Worm (Caenorhabditis elegans) whole organism, L2 larva: Measurements from ENCODE around the gene srv-5.

Source experiments
- Y55F3AM.14 ChIP-seq: fragments of 200-800 bp; sonication (Bioruptor generic); optimal IDR thresholded peaks from 2 replicates; lab custom pipeline; 2018; ENCODE audit warnings: mild to moderate bottlenecking, missing genetic modification characterization, missing compliant biosample characterization
- ZK546.5 ChIP-seq: sonication (generic microtip); optimal IDR thresholded peaks from 2 replicates; lab custom pipeline; 2017; ENCODE audit warnings: missing biosample characterization, missing genetic modification characterization
- alr-1 ChIP-seq: fragments of 150-350 bp; optimal IDR thresholded peaks from 2 replicates; lab custom pipeline; 2014; ENCODE audit warnings: missing biosample characterization, missing genetic modification characterization
- blmp-1 ChIP-seq: sonication (generic microtip); optimal IDR thresholded peaks from 2 replicates; lab custom pipeline; 2017; ENCODE audit warnings: missing genetic modification characterization, mild to moderate bottlenecking, missing compliant biosample characterization, antibody characterized with exemption, moderate library complexity; ENCODE audit not compliant: insufficient read depth
- ceh-16 ChIP-seq: fragments of 150-350 bp; optimal IDR thresholded peaks from 2 replicates; lab custom pipeline; 2014; ENCODE audit warnings: missing biosample characterization, missing genetic modification characterization
- ceh-82 ChIP-seq: fragments of 150-350 bp; optimal IDR thresholded peaks from 2 replicates; lab custom pipeline; 2014; ENCODE audit warnings: missing biosample characterization, missing genetic modification characterization
- crh-2 ChIP-seq: sonication (generic microtip); optimal IDR thresholded peaks from 2 replicates; lab custom pipeline; 2017; ENCODE audit warnings: missing biosample characterization, missing genetic modification characterization
- dmd-4 ChIP-seq: sonication (generic microtip); optimal IDR thresholded peaks from 2 replicates; lab custom pipeline; 2017; ENCODE audit warnings: missing biosample characterization, missing genetic modification characterization
- egl-27 ChIP-seq: sonication (generic microtip); optimal IDR thresholded peaks from 3 replicates; lab custom pipeline; 2017; ENCODE audit warnings: missing biosample characterization, missing genetic modification reagents, missing genetic modification characterization
- elt-1 ChIP-seq: fragments of 150-350 bp; optimal IDR thresholded peaks from 2 replicates; lab custom pipeline; 2014; ENCODE audit warnings: missing biosample characterization, missing genetic modification characterization
- fos-1 ChIP-seq: fragments of 150-350 bp; optimal IDR thresholded peaks from 2 replicates; lab custom pipeline; 2014; ENCODE audit warnings: missing biosample characterization, missing genetic modification characterization
- gmeb-1 ChIP-seq: fragments of 150-350 bp; optimal IDR thresholded peaks from 2 replicates; lab custom pipeline; 2014; ENCODE audit warnings: missing biosample characterization, missing genetic modification characterization
- lin-11 ChIP-seq: fragments of 150-350 bp; sonication (generic microtip); optimal IDR thresholded peaks from 2 replicates; lab custom pipeline; 2014; ENCODE audit warnings: missing biosample characterization, missing genetic modification characterization, inconsistent platforms, mixed read lengths
- lin-13 ChIP-seq: fragments of 150-350 bp; optimal IDR thresholded peaks from 2 replicates; lab custom pipeline; 2014; ENCODE audit warnings: missing biosample characterization, missing genetic modification reagents, missing genetic modification characterization
- lin-39 ChIP-seq: fragments of 150-350 bp; optimal IDR thresholded peaks from 2 replicates; lab custom pipeline; 2014; ENCODE audit warnings: missing biosample characterization, missing genetic modification reagents, missing genetic modification characterization
- mbf-1 ChIP-seq: sonication (generic microtip); optimal IDR thresholded peaks from 2 replicates; lab custom pipeline; 2017; ENCODE audit warnings: missing biosample characterization, missing genetic modification characterization
- mdl-1 ChIP-seq, 2 experiments: fragments of 150-350 bp in 1 of 2; sonication (generic microtip) in 1 of 2; optimal IDR thresholded peaks; 2 replicates each; lab custom pipeline; 2017; ENCODE audit warnings: missing biosample characterization in 2 of 2, missing genetic modification characterization in 2 of 2
- nhr-10 ChIP-seq: sonication (generic microtip); optimal IDR thresholded peaks from 2 replicates; lab custom pipeline; 2017; ENCODE audit warnings: missing biosample characterization, missing genetic modification characterization
- nhr-129 ChIP-seq: fragments of 150-350 bp; optimal IDR thresholded peaks from 2 replicates; lab custom pipeline; 2014; ENCODE audit warnings: missing biosample characterization, missing genetic modification characterization
- nhr-21 ChIP-seq: fragments of 150-350 bp; optimal IDR thresholded peaks from 2 replicates; lab custom pipeline; 2014; ENCODE audit warnings: missing biosample characterization, missing genetic modification characterization
- nhr-23 ChIP-seq: fragments of 150-350 bp; optimal IDR thresholded peaks from 2 replicates; lab custom pipeline; 2014; ENCODE audit warnings: missing biosample characterization, missing genetic modification reagents, missing genetic modification characterization
- nhr-237 ChIP-seq: fragments of 150-350 bp; optimal IDR thresholded peaks from 2 replicates; lab custom pipeline; 2014; ENCODE audit warnings: missing biosample characterization, missing genetic modification characterization
- nhr-25 ChIP-seq: fragments of 150-350 bp; sonication (generic microtip); optimal IDR thresholded peaks from 3 replicates; lab custom pipeline; 2014; ENCODE audit warnings: missing biosample characterization, missing genetic modification characterization
- sma-3 ChIP-seq: sonication (generic microtip); optimal IDR thresholded peaks from 2 replicates; lab custom pipeline; 2016; ENCODE audit warnings: missing genetic modification reagents, missing genetic modification characterization, missing compliant biosample characterization
- sma-9 ChIP-seq, 2 experiments: fragments of 150-350 bp in 1 of 2; sonication (generic microtip) in 1 of 2; optimal IDR thresholded peaks; 2 replicates each; lab custom pipeline; 2014 to 2016; ENCODE audit warnings: missing genetic modification characterization in 2 of 2, mild to moderate bottlenecking in 1 of 2, missing biosample characterization in 1 of 2, missing compliant biosample characterization in 1 of 2, missing genetic modification reagents in 1 of 2, moderate library complexity in 1 of 2
- snpc-4 ChIP-seq: fragments of 150-350 bp; optimal IDR thresholded peaks from 2 replicates; lab custom pipeline; 2014; ENCODE audit warnings: missing biosample characterization, missing genetic modification characterization
- unc-55 ChIP-seq: fragments of 150-350 bp; sonication (generic microtip); optimal IDR thresholded peaks from 3 replicates; lab custom pipeline; 2014; ENCODE audit warnings: missing biosample characterization, missing genetic modification reagents, missing genetic modification characterization
- unc-62 ChIP-seq: fragments of 150-350 bp; optimal IDR thresholded peaks from 2 replicates; lab custom pipeline; 2014; ENCODE audit warnings: missing biosample characterization, missing genetic modification reagents, missing genetic modification characterization
- zag-1 ChIP-seq: fragments of 150-350 bp; optimal IDR thresholded peaks from 2 replicates; lab custom pipeline; 2014; ENCODE audit warnings: missing biosample characterization, missing genetic modification characterization
- ztf-1 ChIP-seq: fragments of 200-800 bp; sonication (Bioruptor generic); conservative IDR thresholded peaks from 2 replicates; pipeline ENCODE4 v1.3.6; 2022; ENCODE audit warnings: missing genetic modification characterization, missing compliant biosample characterization
- ztf-11 ChIP-seq: sonication (generic microtip); optimal IDR thresholded peaks from 2 replicates; lab custom pipeline; 2017; ENCODE audit warnings: missing biosample characterization, missing genetic modification characterization

Gene srv-5

ce11 chrX:4294957-4295356 is 42.8 kb downstream of the srv-5 start:
- TF ChIP-seq nhr-21 (tag; lab: Kevin White, UChicago) (no peak), Y55F3AM.14 (GFP tag; lab: Kevin White, UChicago) (no peak), fos-1 (tag; lab: Kevin White, UChicago) (peak; percentile 22), nhr-25 (tag; lab: Kevin White, UChicago) (no peak), sma-9 (GFP tag; optimal IDR thresholded peaks at IDR 0.05; lab: Kevin White, UChicago) (peak; percentile 16), sma-9 (tag; optimal IDR thresholded peaks at IDR 0.05; lab: Kevin White, UChicago) (no peak), nhr-129 (tag; lab: Kevin White, UChicago) (peak; percentile 42)

ce11 chrX:4295917-4296316 is 43.8 kb downstream of the srv-5 start:
- TF ChIP-seq nhr-237 (tag; lab: Kevin White, UChicago) (no peak), nhr-129 (tag; lab: Kevin White, UChicago) (no peak), sma-3 (GFP tag; lab: Kevin White, UChicago) (no peak), sma-9 (GFP tag; optimal IDR thresholded peaks at IDR 0.05; lab: Kevin White, UChicago) (no peak), sma-9 (tag; optimal IDR thresholded peaks at IDR 0.05; lab: Kevin White, UChicago) (no peak), ztf-1 (no peak), mbf-1 (tag; lab: Kevin White, UChicago) (no peak), ceh-16 (no peak), unc-62 (GFP tag; lab: Kevin White, UChicago) (no peak), nhr-10 (tag; lab: Kevin White, UChicago) (no peak), crh-2 (tag; lab: Kevin White, UChicago) (no peak), nhr-21 (tag; lab: Kevin White, UChicago) (no peak), egl-27 (tag; lab: Kevin White, UChicago) (no peak), dmd-4 (tag; lab: Kevin White, UChicago) (no peak), ceh-82 (tag; lab: Kevin White, UChicago) (no peak)

ce11 chrX:4297452-4297851 is 45.3 kb downstream of the srv-5 start, which contains the start of gene paf-2:
Gene paf-2 (minus strand): TSS chrX:4297741.
- peak; percentile 5 for TF ChIP-seq nhr-129 (tag; lab: Kevin White, UChicago)
- no peak for TF ChIP-seq Y55F3AM.14 (GFP tag; lab: Kevin White, UChicago)
- no peak for TF ChIP-seq ZK546.5
- TF ChIP-seq zag-1 (tag; lab: Kevin White, UChicago), result no peak
- peak; percentile 8 for TF ChIP-seq lin-11 (tag; lab: Kevin White, UChicago)
- no peak for TF ChIP-seq elt-1 (tag; lab: Kevin White, UChicago)
- peak; percentile 25 for TF ChIP-seq unc-55 (GFP tag; lab: Kevin White, UChicago)
- no peak for TF ChIP-seq snpc-4 (tag; lab: Kevin White, UChicago)
- no peak for TF ChIP-seq gmeb-1
- TF ChIP-seq nhr-23 (tag; lab: Kevin White, UChicago), result no peak
- no peak for TF ChIP-seq alr-1 (tag; lab: Kevin White, UChicago)

- TF ChIP-seq alr-1 (tag; lab: Kevin White, UChicago) (no peak), nhr-21 (tag; lab: Kevin White, UChicago) (no peak), unc-62 (GFP tag; lab: Kevin White, UChicago) (no peak), ztf-11 (tag; lab: Kevin White, UChicago) (no peak), snpc-4 (tag; lab: Kevin White, UChicago) (no peak), Y55F3AM.14 (GFP tag; lab: Kevin White, UChicago) (no peak), lin-39 (tag; lab: Kevin White, UChicago) (no peak), lin-11 (tag; lab: Kevin White, UChicago) (no peak), blmp-1 (no peak), ceh-16 (no peak), nhr-25 (tag; lab: Kevin White, UChicago) (no peak), fos-1 (tag; lab: Kevin White, UChicago) (no peak), gmeb-1 (no peak), unc-55 (GFP tag; lab: Kevin White, UChicago) (no peak), nhr-129 (tag; lab: Kevin White, UChicago) (no peak), crh-2 (tag; lab: Kevin White, UChicago) (no peak), sma-3 (GFP tag; lab: Kevin White, UChicago) (no peak), lin-13 (GFP tag; lab: Kevin White, UChicago) (no peak), mdl-1 (tag; optimal IDR thresholded peaks at IDR 0.05; lab: Kevin White, UChicago) (no peak)
Observed at ce11 chrX:4303200-4303599, 51.1 kb downstream of the srv-5 start.
